Fruit fly (Drosophila melanogaster) whole organism, embryonic: Measurements from ENCODE around the gene CG6041.
A peak's percentile ranks its signal among the peaks of the same experiment; 100 is the strongest.

Experiments
- Asciz ChIP-seq: fragments of 200-800 bp; sonication (Bioruptor generic); optimal IDR thresholded peaks from 2 replicates; lab custom pipeline; 2017; ENCODE audit warnings: missing biosample characterization, mild to moderate bottlenecking, missing genetic modification characterization, missing genetic modification reagents
- Bteb2 ChIP-seq: fragments of 200-800 bp; sonication (Bioruptor generic); optimal IDR thresholded peaks from 2 replicates; lab custom pipeline; 2016; ENCODE audit warnings: missing biosample characterization, missing genetic modification characterization
- CG12769 ChIP-seq: fragments of 200-800 bp; sonication (Bioruptor generic); optimal IDR thresholded peaks from 2 replicates; lab custom pipeline; 2019; ENCODE audit warnings: missing biosample characterization, mild to moderate bottlenecking, missing genetic modification characterization, moderate library complexity
- CG13424 ChIP-seq: fragments of 200-800 bp; sonication (Bioruptor generic); optimal IDR thresholded peaks from 2 replicates; lab custom pipeline; 2019; ENCODE audit warnings: missing biosample characterization, mild to moderate bottlenecking, missing genetic modification characterization, moderate library complexity
- CG14441 ChIP-seq: fragments of 200-800 bp; sonication (Bioruptor generic); IDR thresholded peaks from 2 replicates; pipeline ENCODE4 v1.3.6; 2022; ENCODE audit warnings: missing biosample characterization, missing genetic modification characterization
- CG16779 ChIP-seq: fragments of 200-800 bp; sonication (Bioruptor generic); IDR thresholded peaks from 2 replicates; pipeline ENCODE4 v1.3.6; 2022; ENCODE audit warnings: missing biosample characterization, missing genetic modification characterization
- CG16863 ChIP-seq: fragments of 200-800 bp; sonication (Bioruptor generic); optimal IDR thresholded peaks from 3 replicates; lab custom pipeline; 2016; ENCODE audit warnings: missing biosample characterization, missing genetic modification characterization
- CG17612 ChIP-seq: fragments of 200-800 bp; sonication (Bioruptor generic); IDR thresholded peaks from 2 replicates; pipeline ENCODE4 v1.3.6; 2022; ENCODE audit warnings: missing biosample characterization, missing genetic modification characterization
- CG2120 ChIP-seq: fragments of 200-800 bp; sonication (Bioruptor generic); optimal IDR thresholded peaks from 3 replicates; lab custom pipeline; 2016; ENCODE audit warnings: missing biosample characterization, missing genetic modification characterization
- CG32767 ChIP-seq: fragments of 200-800 bp; sonication (Bioruptor generic); IDR thresholded peaks from 2 replicates; pipeline ENCODE4 v1.3.6; 2022; ENCODE audit warnings: missing biosample characterization, missing genetic modification characterization
- CG34224 ChIP-seq: fragments of 200-800 bp; sonication (Bioruptor generic); IDR thresholded peaks from 3 replicates; pipeline ENCODE4 v1.3.6; 2022; ENCODE audit warnings: missing biosample characterization, missing genetic modification characterization; ENCODE audit not compliant: partially characterized antibody
- CG34422 ChIP-seq: fragments of 200-800 bp; sonication (Bioruptor generic); IDR thresholded peaks from 3 replicates; pipeline ENCODE4 v1.3.6; 2022; ENCODE audit warnings: missing biosample characterization, missing genetic modification characterization
- CG4424 ChIP-seq: fragments of 200-800 bp; sonication (Bioruptor generic); optimal IDR thresholded peaks from 3 replicates; lab custom pipeline; 2016; ENCODE audit warnings: missing biosample characterization, missing genetic modification characterization
- CG6175 ChIP-seq: fragments of 200-800 bp; sonication (Bioruptor generic); IDR thresholded peaks from 3 replicates; pipeline ENCODE4 v1.3.6; 2022; ENCODE audit warnings: missing biosample characterization, missing genetic modification characterization
- CG7357 ChIP-seq: fragments of 200-800 bp; sonication (Bioruptor generic); IDR thresholded peaks from 3 replicates; pipeline ENCODE4 v1.3.6; 2022; ENCODE audit warnings: missing biosample characterization, missing genetic modification characterization
- CG7556 ChIP-seq: fragments of 200-800 bp; sonication (Bioruptor generic); optimal IDR thresholded peaks from 2 replicates; lab custom pipeline; 2017; ENCODE audit warnings: missing biosample characterization, mild to moderate bottlenecking, missing genetic modification characterization
- CG8281 ChIP-seq: fragments of 200-800 bp; sonication (Bioruptor generic); optimal IDR thresholded peaks from 2 replicates; lab custom pipeline; 2018; ENCODE audit warnings: missing biosample characterization, mild to moderate bottlenecking, missing genetic modification characterization, moderate library complexity
- CG9437 ChIP-seq: fragments of 200-800 bp; sonication (Bioruptor generic); optimal IDR thresholded peaks from 2 replicates; lab custom pipeline; 2018; ENCODE audit warnings: missing biosample characterization, mild to moderate bottlenecking, missing genetic modification characterization
- CG9727 ChIP-seq: fragments of 200-800 bp; sonication (Bioruptor generic); optimal IDR thresholded peaks from 3 replicates; lab custom pipeline; 2017; ENCODE audit warnings: missing biosample characterization, mild to moderate bottlenecking, missing genetic modification characterization
- D ChIP-seq, 2 experiments: fragments of 200-800 bp in 1 of 2; fragments of >200 bp in 1 of 2; sonication (Bioruptor generic) in 1 of 2; optimal IDR thresholded peaks; 2 replicates in 1 of 2; 3 replicates in 1 of 2; lab custom pipeline; 2017; ENCODE audit warnings: mild to moderate bottlenecking in 1 of 2, missing biosample characterization in 1 of 2, missing genetic modification characterization in 1 of 2, missing genetic modification reagents in 1 of 2
- Hand ChIP-seq: fragments of 200-800 bp; sonication (Bioruptor generic); optimal IDR thresholded peaks from 2 replicates; lab custom pipeline; 2017; ENCODE audit warnings: mild to moderate bottlenecking, missing biosample characterization, missing genetic modification reagents, missing genetic modification characterization
- Hr39 ChIP-seq: fragments of >200 bp; optimal IDR thresholded peaks from 2 replicates; lab custom pipeline; 2017
- Med ChIP-seq: fragments of 200-800 bp; sonication (Bioruptor generic); peaks from one replicate; lab custom pipeline; 2016; ENCODE audit warnings: missing biosample characterization, missing genetic modification characterization, mild to moderate bottlenecking, inconsistent platforms, moderate library complexity
- NC2α ChIP-seq: fragments of 200-800 bp; sonication (Bioruptor generic); optimal IDR thresholded peaks from 2 replicates; lab custom pipeline; 2016; ENCODE audit warnings: missing biosample characterization, missing genetic modification characterization
- Nf-YC ChIP-seq: fragments of 200-800 bp; optimal IDR thresholded peaks from 3 replicates; lab custom pipeline; 2019; ENCODE audit warnings: missing biosample characterization, mild to moderate bottlenecking, missing genetic modification characterization, moderate library complexity
- Poxn ChIP-seq: fragments of 200-800 bp; sonication (Bioruptor generic); IDR thresholded peaks from 2 replicates; pipeline ENCODE4 v1.3.6; 2022; ENCODE audit warnings: missing biosample characterization, missing genetic modification characterization
- Rfx ChIP-seq: fragments of 200-800 bp; sonication (Bioruptor generic); IDR thresholded peaks from 2 replicates; pipeline ENCODE4 v1.3.6; 2022; ENCODE audit warnings: missing biosample characterization, missing genetic modification characterization
- Sox100B ChIP-seq: fragments of 200-800 bp; sonication (Bioruptor generic); optimal IDR thresholded peaks from 3 replicates; lab custom pipeline; 2018; ENCODE audit warnings: missing biosample characterization, mild to moderate bottlenecking, missing genetic modification characterization
- Sox102F ChIP-seq: fragments of 200-800 bp; sonication (Bioruptor generic); optimal IDR thresholded peaks from 2 replicates; lab custom pipeline; 2018; ENCODE audit warnings: missing biosample characterization, mild to moderate bottlenecking, missing genetic modification characterization, moderate library complexity
- Ssrp ChIP-seq: fragments of 200-800 bp; sonication (Bioruptor generic); optimal IDR thresholded peaks from 2 replicates; lab custom pipeline; 2018; ENCODE audit warnings: missing biosample characterization, mild to moderate bottlenecking, missing genetic modification characterization, moderate library complexity
- Taf1 ChIP-seq: fragments of 200-800 bp; sonication (Bioruptor generic); IDR thresholded peaks from 2 replicates; pipeline ENCODE4 v1.3.6; 2022; ENCODE audit warnings: missing biosample characterization, missing genetic modification characterization
- bsh ChIP-seq, 2 experiments: fragments of 200-800 bp; sonication (Bioruptor generic); optimal IDR thresholded peaks; 2 replicates each; lab custom pipeline; 2017 to 2018; ENCODE audit warnings: mild to moderate bottlenecking in 2 of 2, missing biosample characterization in 2 of 2, missing genetic modification characterization in 2 of 2, moderate library complexity in 1 of 2
- cg ChIP-seq: fragments of 200-800 bp; sonication (Bioruptor generic); optimal IDR thresholded peaks from 3 replicates; lab custom pipeline; 2019; ENCODE audit warnings: missing biosample characterization, mild to moderate bottlenecking, missing genetic modification characterization, moderate library complexity
- chif ChIP-seq, 2 experiments: fragments of 200-800 bp; sonication (Bioruptor generic); optimal IDR thresholded peaks; 3 replicates each; lab custom pipeline; 2016; ENCODE audit warnings: missing biosample characterization in 2 of 2, missing genetic modification characterization in 2 of 2
- dan ChIP-seq: fragments of 200-800 bp; sonication (Bioruptor generic); IDR thresholded peaks from 2 replicates; pipeline ENCODE4 v1.3.6; 2022; ENCODE audit warnings: missing biosample characterization, missing genetic modification characterization
- esg ChIP-seq: fragments of 200-800 bp; sonication (Bioruptor generic); conservative IDR thresholded peaks from 2 replicates; pipeline ENCODE4 v1.3.6; 2022; ENCODE audit warnings: missing biosample characterization, missing genetic modification characterization
- gfzf ChIP-seq: fragments of 200-800 bp; sonication (Bioruptor generic); optimal IDR thresholded peaks from 2 replicates; lab custom pipeline; 2016; ENCODE audit warnings: missing biosample characterization, mild to moderate bottlenecking, missing genetic modification characterization, moderate library complexity
- ham ChIP-seq: fragments of 200-800 bp; sonication (Bioruptor generic); IDR thresholded peaks from 2 replicates; pipeline ENCODE4 v1.3.6; 2022; ENCODE audit warnings: missing biosample characterization, missing genetic modification characterization
- hb ChIP-seq: fragments of 200-800 bp; sonication (Bioruptor generic); IDR thresholded peaks from 3 replicates; pipeline ENCODE4 v1.3.6; 2022; ENCODE audit warnings: missing biosample characterization, missing genetic modification characterization; ENCODE audit not compliant: partially characterized antibody
- jigr1 ChIP-seq: fragments of 200-800 bp; sonication (Bioruptor generic); IDR thresholded peaks from 3 replicates; pipeline ENCODE4 v1.3.6; 2022; ENCODE audit warnings: missing biosample characterization, missing genetic modification characterization
- mam ChIP-seq: fragments of 200-800 bp; sonication (Bioruptor generic); optimal IDR thresholded peaks from 3 replicates; lab custom pipeline; 2016; ENCODE audit warnings: missing biosample characterization, missing genetic modification characterization
- nerfin-1 ChIP-seq: fragments of 200-800 bp; sonication (Bioruptor generic); optimal IDR thresholded peaks from 3 replicates; lab custom pipeline; 2019; ENCODE audit warnings: missing biosample characterization, mild to moderate bottlenecking, missing genetic modification characterization, moderate library complexity
- pb ChIP-seq: fragments of 200-800 bp; sonication (Bioruptor generic); optimal IDR thresholded peaks from 3 replicates; lab custom pipeline; 2016; ENCODE audit warnings: missing biosample characterization, missing genetic modification characterization
- run ChIP-seq: fragments of 200-800 bp; sonication (Bioruptor generic); optimal IDR thresholded peaks from 3 replicates; lab custom pipeline; 2018; ENCODE audit warnings: missing biosample characterization, mild to moderate bottlenecking, missing genetic modification characterization
- stwl ChIP-seq: fragments of 200-800 bp; sonication (Bioruptor generic); optimal IDR thresholded peaks from 3 replicates; lab custom pipeline; 2018; ENCODE audit warnings: missing biosample characterization, mild to moderate bottlenecking, missing genetic modification characterization, moderate library complexity
- tgo ChIP-seq: fragments of 200-800 bp; sonication (Bioruptor generic); IDR thresholded peaks from 3 replicates; pipeline ENCODE4 v1.3.6; 2022; ENCODE audit warnings: missing biosample characterization, missing genetic modification characterization
- tx ChIP-seq: fragments of 200-800 bp; sonication (Bioruptor generic); optimal IDR thresholded peaks from 2 replicates; lab custom pipeline; 2016; ENCODE audit warnings: missing biosample characterization, missing genetic modification characterization
- unpg ChIP-seq: fragments of 200-800 bp; sonication (Bioruptor generic); optimal IDR thresholded peaks from 3 replicates; lab custom pipeline; 2018; ENCODE audit warnings: missing biosample characterization, mild to moderate bottlenecking, missing genetic modification characterization, moderate library complexity

The CG6041 gene

DNA sequence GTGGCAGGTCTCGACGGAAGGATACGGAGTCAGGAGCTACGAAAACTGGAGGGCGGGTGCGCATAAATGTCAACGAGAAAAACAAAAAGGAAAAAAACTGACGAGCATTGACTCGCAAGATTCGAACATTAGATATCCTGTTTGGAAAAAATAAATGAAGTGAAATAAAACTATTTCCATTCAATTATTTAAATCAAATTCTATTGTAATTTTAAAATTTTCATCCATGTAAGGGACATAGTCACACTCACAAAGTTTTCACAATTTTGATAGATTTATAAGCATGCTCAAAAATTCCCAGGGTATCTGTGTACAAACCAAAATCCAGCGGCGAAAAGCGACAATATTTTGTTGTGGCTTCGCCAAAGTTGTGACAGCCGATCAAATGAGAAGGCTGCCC lies 48.0 kb downstream of the CG6041 start (continued):
- no peak for TF ChIP-seq CG8281 (tag; lab: Kevin White, UChicago)
- TF ChIP-seq CG12769 (tag; lab: Kevin White, UChicago) = no peak
- TF ChIP-seq CG32767 (GFP tag; lab: Robert Waterston, UW) = no peak
- no peak for TF ChIP-seq esg (GFP tag; lab: Robert Waterston, UW)
- no peak for TF ChIP-seq stwl (tag; lab: Kevin White, UChicago)
- no peak for TF ChIP-seq dan (GFP tag; lab: Robert Waterston, UW)
- no peak for TF ChIP-seq Asciz (GFP tag; lab: Kevin White, UChicago)
- no peak for TF ChIP-seq gfzf (GFP tag; lab: Kevin White, UChicago)
- no peak for TF ChIP-seq Sox100B (GFP tag; lab: Kevin White, UChicago)
- TF ChIP-seq Bteb2 (GFP tag; lab: Kevin White, UChicago) = no peak
- TF ChIP-seq CG7357 = no peak
- peak; percentile 51 for TF ChIP-seq Sox102F (GFP tag; lab: Kevin White, UChicago)
- no peak for TF ChIP-seq CG34224 (GFP tag; lab: Robert Waterston, UW)
- 0 out of 2 replicates have a peak, but pooled peaks have one; percentile 13 for TF ChIP-seq Rfx (GFP tag; lab: Robert Waterston, UW)
- TF ChIP-seq Taf1 (GFP tag; lab: Robert Waterston, UW) = no peak
- TF ChIP-seq pb (GFP tag; lab: Kevin White, UChicago) = no peak
- peak; percentile 8 for TF ChIP-seq CG13424 (tag; lab: Kevin White, UChicago)
- TF ChIP-seq tx = no peak
- peak; percentile 23 for TF ChIP-seq CG4424 (GFP tag; lab: Kevin White, UChicago)
- TF ChIP-seq bsh (GFP tag; optimal IDR thresholded peaks at IDR 0.05; lab: Kevin White, UChicago) = peak in 1 of 2 experiments; percentile 54
- no peak for TF ChIP-seq hb (GFP tag; lab: Robert Waterston, UW)
- no peak for TF ChIP-seq ham (GFP tag; lab: Robert Waterston, UW)
- no peak for TF ChIP-seq nerfin-1 (tag; lab: Kevin White, UChicago)
- TF ChIP-seq NC2α (GFP tag; lab: Kevin White, UChicago) = no peak
- no peak for TF ChIP-seq Hand
- TF ChIP-seq CG2120 (GFP tag; lab: Kevin White, UChicago) = no peak
- TF ChIP-seq run (tag; lab: Kevin White, UChicago) = no peak
- TF ChIP-seq CG14441 (GFP tag; lab: Robert Waterston, UW) = no peak
- peak in 1 of 2 experiments; percentile 40 for TF ChIP-seq chif (GFP tag; optimal IDR thresholded peaks at IDR 0.05; lab: Kevin White, UChicago)
- TF ChIP-seq CG16779 (GFP tag; lab: Robert Waterston, UW) = no peak
- TF ChIP-seq CG9727 = peak; percentile 51
- TF ChIP-seq CG34422 = no peak
- peak; percentile 14 for TF ChIP-seq Ssrp (tag; lab: Kevin White, UChicago)
- TF ChIP-seq CG9437 = no peak
- TF ChIP-seq jigr1 (GFP tag; lab: Robert Waterston, UW) = no peak
- no peak for TF ChIP-seq CG6175 (GFP tag; lab: Robert Waterston, UW)
- TF ChIP-seq Poxn = no peak
- peak; percentile 38 for TF ChIP-seq unpg (GFP tag; lab: Kevin White, UChicago)
- no peak for TF ChIP-seq tgo (GFP tag; lab: Robert Waterston, UW)

DNA sequence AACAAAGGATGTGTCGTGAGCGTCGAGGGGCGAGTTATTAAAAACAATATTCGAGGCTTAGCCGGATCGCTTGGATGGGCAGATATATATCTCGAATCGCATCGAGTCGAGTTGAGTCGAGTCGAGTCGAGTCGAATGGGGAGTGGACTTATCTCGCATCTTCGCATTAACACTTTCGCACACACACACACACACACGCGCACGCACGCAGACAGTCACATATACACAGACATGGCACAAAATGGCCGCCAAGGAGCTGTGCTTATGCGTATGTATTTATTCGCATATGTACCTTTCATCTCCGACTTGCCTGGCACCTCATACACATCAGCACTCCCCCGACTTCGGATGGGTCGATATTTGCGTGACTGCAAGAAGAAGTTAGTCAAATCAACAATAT lies 50.0 kb downstream of the CG6041 start:
- TF ChIP-seq hb (GFP tag; lab: Robert Waterston, UW) = 0 out of 3 replicates have a peak, but pooled peaks have one; percentile 25
- no peak for TF ChIP-seq CG17612 (GFP tag; lab: Robert Waterston, UW)
- no peak for TF ChIP-seq CG7556 (GFP tag; lab: Kevin White, UChicago)
- peak; percentile 63 for TF ChIP-seq D (optimal IDR thresholded peaks at IDR 0.05; lab: Kevin White, UChicago)
- TF ChIP-seq D (GFP tag; optimal IDR thresholded peaks at IDR 0.05; lab: Kevin White, UChicago) = no peak
- peak; percentile 10 for TF ChIP-seq Nf-YC (tag; lab: Kevin White, UChicago)
- TF ChIP-seq Hr39 = peak; percentile 70
- peak; percentile 35 for TF ChIP-seq cg
- no peak for TF ChIP-seq mam (GFP tag; lab: Kevin White, UChicago)
- TF ChIP-seq CG16863 (GFP tag; lab: Kevin White, UChicago) = no peak
- TF ChIP-seq Med (GFP tag; lab: Kevin White, UChicago) = peak; percentile 15
